Fruit fly (Drosophila melanogaster): ENCODE measurements around the gene CG9109.

Gene CG9109

dm6 chr2L:5997609-5998229, 36.5 kb downstream of the CG9109 start (continued):
- TF ChIP-seq lola (GFP tag; optimal IDR thresholded peaks at IDR 0.05) (peak in 1 of 3 experiments; percentile 44), nau (GFP tag; optimal IDR thresholded peaks at IDR 0.05) (no peak), mam (GFP tag; optimal IDR thresholded peaks at IDR 0.05) (no peak), CG6175 (GFP tag; IDR thresholded peaks at IDR 0.05) (0 out of 3 replicates have a peak, but pooled peaks have one; percentile 37), Mad (GFP tag; optimal IDR thresholded peaks at IDR 0.05) (no peak), CG1024 (GFP tag; IDR thresholded peaks at IDR 0.05) (no peak), CG1792 (GFP tag; optimal IDR thresholded peaks at IDR 0.05) (peak; percentile 16), CG12219 (GFP tag; optimal IDR thresholded peaks at IDR 0.05) (peak; percentile 73), bsh (GFP tag; optimal IDR thresholded peaks at IDR 0.05) (peak; percentile 13 to 56), CG9727 (GFP tag; optimal IDR thresholded peaks at IDR 0.05) (peak; percentile 67), oc (tag; optimal IDR thresholded peaks at IDR 0.05) (peak; percentile 18), wdn (GFP tag; IDR thresholded peaks at IDR 0.05) (no peak), Atf6 (GFP tag; IDR thresholded peaks at IDR 0.05) (0 out of 2 replicates have a peak, but pooled peaks have one; percentile 34), CG9932 (GFP tag; IDR thresholded peaks at IDR 0.05) (no peak), CG14710 (tag; optimal IDR thresholded peaks at IDR 0.05) (peak; percentile 51), mirr (GFP tag; optimal IDR thresholded peaks at IDR 0.05) (peak; percentile 63), CG6683 (GFP tag; optimal IDR thresholded peaks at IDR 0.05) (peak; percentile 41), scrt (GFP tag; optimal IDR thresholded peaks at IDR 0.05) (peak; percentile 70), Antp (GFP tag; optimal IDR thresholded peaks at IDR 0.05) (no peak), gsb (GFP tag; IDR thresholded peaks at IDR 0.05) (peak; percentile 34; the same call in 1 of the 2 replicates), Med (GFP tag) (peak; percentile 94), repo (GFP tag; optimal IDR thresholded peaks at IDR 0.05) (no peak), HLH3B (GFP tag; IDR thresholded peaks at IDR 0.05) (no peak; the same call in 1 of the 2 replicates), Fer2 (tag; optimal IDR thresholded peaks at IDR 0.05) (peak; percentile 50), tll (GFP tag; optimal IDR thresholded peaks at IDR 0.05) (no peak), CG15696 (tag; optimal IDR thresholded peaks at IDR 0.05) (peak; percentile 20), CG17912 (GFP tag; optimal IDR thresholded peaks at IDR 0.05) (peak; percentile 41), sisA (GFP tag; IDR thresholded peaks at IDR 0.05) (no peak), ranshi (GFP tag; IDR thresholded peaks at IDR 0.05) (peak; percentile 23; the same call in 1 of the 2 replicates), YL-1 (GFP tag; optimal IDR thresholded peaks at IDR 0.05) (peak; percentile 39), Rfx (GFP tag; IDR thresholded peaks at IDR 0.05) (peak; percentile 28; the same call in 1 of the 2 replicates), dmrt11E (tag; optimal IDR thresholded peaks at IDR 0.05) (no peak), zen2 (GFP tag; IDR thresholded peaks at IDR 0.05; ENCODE audit: partially characterized antibody) (no peak), CG8944 (GFP tag; optimal IDR thresholded peaks at IDR 0.05) (no peak), HLHmδ (GFP tag; optimal IDR thresholded peaks at IDR 0.05) (peak; percentile 68), crol (GFP tag; IDR thresholded peaks at IDR 0.05) (no peak), bigmax (GFP tag; optimal IDR thresholded peaks at IDR 0.05) (no peak), CG8478 (optimal IDR thresholded peaks at IDR 0.05) (no peak), CG13296 (GFP tag; optimal IDR thresholded peaks at IDR 0.05) (peak; percentile 83), CTCF (GFP tag; optimal IDR thresholded peaks at IDR 0.05) (peak; percentile 47), cas (GFP tag; IDR thresholded peaks at IDR 0.05) (no peak), CG8765 (GFP tag; IDR thresholded peaks at IDR 0.05) (peak; percentile 28; the same call in 1 of the 2 replicates), sqz (GFP tag; optimal IDR thresholded peaks at IDR 0.05) (peak; percentile 45), CG15011 (GFP tag; optimal IDR thresholded peaks at IDR 0.05) (no peak), CG2199 (GFP tag; IDR thresholded peaks at IDR 0.05) (no peak), CkIIα-i1 (GFP tag; IDR thresholded peaks at IDR 0.05) (no peak), CG18599 (GFP tag; optimal IDR thresholded peaks at IDR 0.05) (peak; percentile 83), CG32767 (GFP tag; IDR thresholded peaks at IDR 0.05) (peak; percentile 52), Stat92E (GFP tag; optimal IDR thresholded peaks at IDR 0.05) (no peak), HLH54F (GFP tag; optimal IDR thresholded peaks at IDR 0.05) (no peak)
